In the genomic region with DNA sequence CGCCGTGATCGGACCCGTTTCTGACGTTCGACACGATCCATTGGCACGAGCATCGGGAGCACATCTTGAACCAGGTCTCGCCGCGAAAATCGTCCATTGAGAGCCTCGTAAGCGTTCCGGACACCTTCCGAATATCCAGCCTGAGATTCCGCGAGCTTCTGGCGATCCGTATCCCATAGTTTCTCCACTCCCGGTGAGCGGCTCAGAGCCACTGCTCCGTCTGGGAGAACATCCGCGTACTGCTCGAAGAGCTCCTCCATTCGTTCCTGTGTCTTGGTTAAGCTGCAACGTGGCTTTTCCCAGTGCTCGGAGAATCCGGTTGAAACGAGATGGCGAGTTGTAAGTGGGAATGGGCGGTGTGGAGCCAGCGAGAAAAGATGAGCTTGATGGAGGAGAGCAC, we compare ENCODE assay signal across 2 worm cellular contexts.
TF ChIP-seq lines count a peak whose summit lies in the region.

No protein-coding gene starts in this region.

TF ChIP-seq in whole organism, L4 larva, 104 proteins besides CTCF, POLR2A, EP300 and RAD21:
- TF ChIP-seq php-3 (GFP tag; IDR thresholded peaks at IDR 0.05; lab: Robert Waterston, UW) (0 out of 2 replicates have a peak, but pooled peaks have one; percentile 11), set-16 (GFP tag; IDR thresholded peaks at IDR 0.05; lab: Robert Waterston, UW) (peak; percentile 70; the same call in 1 of the 2 replicates), aha-1 (tag; lab: Kevin White, UChicago) (peak; percentile 58), egl-43 (GFP tag; IDR thresholded peaks at IDR 0.05; lab: Robert Waterston, UW) (peak; percentile 43; the same call in 1 of the 2 replicates), daf-8 (GFP tag; IDR thresholded peaks at IDR 0.05; lab: Robert Waterston, UW) (no peak)
TF ChIP-seq in whole organism, L4 larva: peak in this region for 4.

TF ChIP-seq in whole organism, young adult, 124 proteins besides CTCF, POLR2A, EP300 and RAD21:
- TF ChIP-seq cebp-2 (GFP tag; IDR thresholded peaks at IDR 0.05; lab: Robert Waterston, UW) (0 out of 2 replicates have a peak, but pooled peaks have one; percentile 23), zfh-2 (GFP tag; conservative IDR thresholded peaks at IDR 0.05; lab: Robert Waterston, UW) (peak; percentile 82), egrh-3 (GFP tag; IDR thresholded peaks at IDR 0.05; lab: Robert Waterston, UW) (peak; percentile 27; the same call in 1 of the 2 replicates), akir-1 (GFP tag; optimal IDR thresholded peaks at IDR 0.05; lab: Kevin White, UChicago) (no peak), ztf-28 (GFP tag; IDR thresholded peaks at IDR 0.05; lab: Robert Waterston, UW) (0 out of 2 replicates have a peak, but pooled peaks have one; percentile 48)
